Worm (Caenorhabditis elegans) whole organism, midembryonic: ENCODE results near the gene pan-1.

Experiments
- T22C8.4 ChIP-seq: fragments of 200-800 bp; sonication (Bioruptor generic); IDR thresholded peaks from 2 replicates; pipeline ENCODE4 v1.3.6; 2022; ENCODE audit warnings: missing genetic modification characterization, missing compliant biosample characterization
- cog-1 ChIP-seq: sonication (generic microtip); optimal IDR thresholded peaks from 2 replicates; lab custom pipeline; 2016; ENCODE audit warnings: missing genetic modification characterization, missing compliant biosample characterization
- flt-1 ChIP-seq: fragments of 200-800 bp; sonication (Bioruptor generic); IDR thresholded peaks from 2 replicates; pipeline ENCODE4 v1.3.6; 2022; ENCODE audit warnings: missing genetic modification characterization, missing compliant biosample characterization
- klf-2 ChIP-seq: fragments of 200-800 bp; sonication (Bioruptor generic); conservative IDR thresholded peaks from 2 replicates; pipeline ENCODE4 v1.3.6; 2022; ENCODE audit warnings: missing genetic modification reagents, missing genetic modification characterization, missing compliant biosample characterization
- med-1 ChIP-seq: sonication (generic microtip); optimal IDR thresholded peaks from 2 replicates; lab custom pipeline; 2017; ENCODE audit warnings: missing genetic modification characterization, mild to moderate bottlenecking, missing compliant biosample characterization, antibody characterized with exemption, missing genetic modification reagents; ENCODE audit not compliant: insufficient read depth
- ref-1 ChIP-seq: fragments of 200-800 bp; sonication (Bioruptor generic); conservative IDR thresholded peaks from 2 replicates; pipeline ENCODE4 v1.3.6; 2022; ENCODE audit warnings: missing genetic modification reagents, missing genetic modification characterization, missing compliant biosample characterization
- tab-1 ChIP-seq: fragments of 200-800 bp; sonication (Bioruptor generic); IDR thresholded peaks from 2 replicates; pipeline ENCODE4 v1.3.6; 2022; ENCODE audit warnings: missing genetic modification characterization, missing compliant biosample characterization
- ztf-23 ChIP-seq: fragments of 200-800 bp; sonication (Bioruptor generic); IDR thresholded peaks from 2 replicates; pipeline ENCODE4 v1.3.6; 2022; ENCODE audit warnings: missing genetic modification reagents, missing genetic modification characterization, missing compliant biosample characterization
- ztf-29 ChIP-seq: fragments of 200-800 bp; sonication (Bioruptor generic); IDR thresholded peaks from 2 replicates; pipeline ENCODE4 v1.3.6; 2022; ENCODE audit warnings: missing genetic modification reagents, missing genetic modification characterization, missing compliant biosample characterization

pan-1 gene

ce11 chrIII:4562070-4562788 is at the start of gene pan-1:
TSS of gene pan-1 (plus strand) at chrIII:4562738.
- no peak for TF ChIP-seq med-1 (GFP tag; lab: Kevin White, UChicago)
- TF ChIP-seq cog-1 (tag; lab: Kevin White, UChicago) = no peak
- TF ChIP-seq tab-1 (GFP tag; lab: Robert Waterston, UW) = no peak
- no peak for TF ChIP-seq flt-1 (GFP tag; lab: Robert Waterston, UW)
- no peak for TF ChIP-seq ztf-29 (GFP tag; lab: Robert Waterston, UW)
- no peak for TF ChIP-seq klf-2 (GFP tag; lab: Robert Waterston, UW)
- TF ChIP-seq ref-1 (GFP tag; lab: Robert Waterston, UW) = no peak
- TF ChIP-seq T22C8.4 (GFP tag; lab: Robert Waterston, UW) = no peak
- TF ChIP-seq ztf-23 (GFP tag; lab: Robert Waterston, UW) = no peak

ce11 chrIII:4513926-4514325 is 48.6 kb upstream of the pan-1 start:
- TF ChIP-seq ref-1 (GFP tag; lab: Robert Waterston, UW) (0 out of 2 replicates have a peak, but pooled peaks have one; percentile 41), tab-1 (GFP tag; lab: Robert Waterston, UW) (0 out of 2 replicates have a peak, but pooled peaks have one; percentile 33), flt-1 (GFP tag; lab: Robert Waterston, UW) (no peak)

ce11 chrIII:4515173-4515572 is 47.4 kb upstream of the pan-1 start:
- TF ChIP-seq flt-1 (GFP tag; lab: Robert Waterston, UW) (no peak), ztf-29 (GFP tag; lab: Robert Waterston, UW) (no peak), med-1 (GFP tag; lab: Kevin White, UChicago) (no peak), cog-1 (tag; lab: Kevin White, UChicago) (no peak), ref-1 (GFP tag; lab: Robert Waterston, UW) (no peak), tab-1 (GFP tag; lab: Robert Waterston, UW) (no peak), klf-2 (GFP tag; lab: Robert Waterston, UW) (no peak), ztf-23 (GFP tag; lab: Robert Waterston, UW) (no peak)

- no peak for TF ChIP-seq med-1 (GFP tag; lab: Kevin White, UChicago)
- TF ChIP-seq T22C8.4 (GFP tag; lab: Robert Waterston, UW) = no peak
- no peak for TF ChIP-seq klf-2 (GFP tag; lab: Robert Waterston, UW)
- TF ChIP-seq cog-1 (tag; lab: Kevin White, UChicago) = no peak
- no peak for TF ChIP-seq ztf-23 (GFP tag; lab: Robert Waterston, UW)
- no peak for TF ChIP-seq ztf-29 (GFP tag; lab: Robert Waterston, UW)
Observed at ce11 chrIII:4517781-4518180, 44.8 kb upstream of the pan-1 start.

- no peak for TF ChIP-seq flt-1 (GFP tag; lab: Robert Waterston, UW)
- TF ChIP-seq med-1 (GFP tag; lab: Kevin White, UChicago) = no peak
- no peak for TF ChIP-seq tab-1 (GFP tag; lab: Robert Waterston, UW)
- no peak for TF ChIP-seq ztf-23 (GFP tag; lab: Robert Waterston, UW)
- no peak for TF ChIP-seq cog-1 (tag; lab: Kevin White, UChicago)
- no peak for TF ChIP-seq T22C8.4 (GFP tag; lab: Robert Waterston, UW)
- TF ChIP-seq klf-2 (GFP tag; lab: Robert Waterston, UW) = no peak
- TF ChIP-seq ref-1 (GFP tag; lab: Robert Waterston, UW) = no peak
- no peak for TF ChIP-seq ztf-29 (GFP tag; lab: Robert Waterston, UW)
Observed at ce11 chrIII:4519410-4519809, 43.1 kb upstream of the pan-1 start.

- no peak for TF ChIP-seq klf-2 (GFP tag; lab: Robert Waterston, UW)
Observed at ce11 chrIII:4520057-4520456, 42.5 kb upstream of the pan-1 start, which contains the start of gene cdh-4. TSS of gene cdh-4 (plus strand) at chrIII:4520357.

ce11 chrIII:4523411-4523810 is 39.1 kb upstream of the pan-1 start:
- TF ChIP-seq ztf-23 (GFP tag; lab: Robert Waterston, UW) (no peak), tab-1 (GFP tag; lab: Robert Waterston, UW) (no peak), cog-1 (tag; lab: Kevin White, UChicago) (no peak), T22C8.4 (GFP tag; lab: Robert Waterston, UW) (no peak), ztf-29 (GFP tag; lab: Robert Waterston, UW) (no peak), klf-2 (GFP tag; lab: Robert Waterston, UW) (no peak)

ce11 chrIII:4524071-4524470 is 38.5 kb upstream of the pan-1 start:
- TF ChIP-seq ref-1 (GFP tag; lab: Robert Waterston, UW) (no peak), ztf-29 (GFP tag; lab: Robert Waterston, UW) (no peak), flt-1 (GFP tag; lab: Robert Waterston, UW) (no peak), T22C8.4 (GFP tag; lab: Robert Waterston, UW) (no peak), klf-2 (GFP tag; lab: Robert Waterston, UW) (no peak)

ce11 chrIII:4525998-4526397 is 36.5 kb upstream of the pan-1 start:
- TF ChIP-seq cog-1 (tag; lab: Kevin White, UChicago) (no peak), ztf-23 (GFP tag; lab: Robert Waterston, UW) (no peak), med-1 (GFP tag; lab: Kevin White, UChicago) (no peak), flt-1 (GFP tag; lab: Robert Waterston, UW) (no peak), tab-1 (GFP tag; lab: Robert Waterston, UW) (no peak), ztf-29 (GFP tag; lab: Robert Waterston, UW) (no peak)

- no peak for TF ChIP-seq flt-1 (GFP tag; lab: Robert Waterston, UW)
- TF ChIP-seq cog-1 (tag; lab: Kevin White, UChicago) = no peak
- TF ChIP-seq klf-2 (GFP tag; lab: Robert Waterston, UW) = no peak
- no peak for TF ChIP-seq ztf-29 (GFP tag; lab: Robert Waterston, UW)
Observed at ce11 chrIII:4530968-4531367, 31.6 kb upstream of the pan-1 start.
